Worm (Caenorhabditis elegans): ENCODE results near the gene C29F5.1.

Gene C29F5.1

DNA sequence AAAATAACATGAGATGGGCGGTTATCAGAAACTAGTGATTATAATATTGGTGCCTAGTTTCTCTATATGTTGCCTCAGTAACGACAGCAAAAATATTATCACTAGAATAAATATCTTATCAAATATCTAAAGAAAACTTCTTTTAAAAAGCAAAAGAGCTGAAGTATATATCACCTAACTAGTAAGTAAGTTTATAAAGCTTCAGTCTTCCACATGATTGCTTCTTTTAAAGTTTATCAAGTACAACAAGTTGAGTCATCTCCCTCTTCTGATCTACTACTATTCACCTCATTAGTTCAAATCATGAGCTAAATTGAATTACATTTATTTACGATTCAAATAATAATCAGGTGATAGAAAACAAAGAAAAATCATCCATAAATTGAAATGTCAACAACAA lies 15.2 kb upstream of the C29F5.1 start:
- TF ChIP-seq W03F9.2 (tag; optimal IDR thresholded peaks at IDR 0.05) (no peak), him-1 (tag; optimal IDR thresholded peaks at IDR 0.05) (no peak), dao-5 (tag; optimal IDR thresholded peaks at IDR 0.05) (no peak)

DNA sequence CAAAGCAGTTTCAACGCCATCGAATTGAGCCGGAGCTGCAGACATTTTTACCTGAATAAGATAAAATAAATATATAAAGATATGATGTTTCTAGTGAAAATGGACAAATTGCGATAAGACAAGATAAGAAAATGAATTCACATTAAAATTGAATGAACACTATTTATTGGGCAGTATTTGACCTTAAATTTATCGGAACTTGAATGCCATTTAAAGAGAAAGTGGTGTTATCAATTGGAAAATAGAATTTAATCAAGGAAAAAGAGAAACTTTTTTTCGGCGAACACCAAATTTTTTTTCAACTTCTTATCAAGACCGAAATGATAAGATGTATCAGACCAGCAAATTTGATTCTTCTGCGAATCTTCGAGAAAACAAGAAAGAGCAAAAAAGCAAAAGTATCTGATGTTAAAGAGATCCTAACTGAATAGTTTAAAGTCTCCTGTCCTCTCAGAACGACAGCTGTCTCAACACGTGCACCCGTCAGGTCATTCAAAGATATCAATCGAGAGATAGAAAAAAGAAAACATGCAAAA lies 13.2 kb upstream of the C29F5.1 start, which contains the start of gene upb-1:
upb-1 (minus strand) TSS at position 51 of the 536 bp plus-strand sequence.
- TF ChIP-seq him-1 (tag; optimal IDR thresholded peaks at IDR 0.05): no peak
- no peak for TF ChIP-seq W03F9.2 (tag; optimal IDR thresholded peaks at IDR 0.05)

DNA sequence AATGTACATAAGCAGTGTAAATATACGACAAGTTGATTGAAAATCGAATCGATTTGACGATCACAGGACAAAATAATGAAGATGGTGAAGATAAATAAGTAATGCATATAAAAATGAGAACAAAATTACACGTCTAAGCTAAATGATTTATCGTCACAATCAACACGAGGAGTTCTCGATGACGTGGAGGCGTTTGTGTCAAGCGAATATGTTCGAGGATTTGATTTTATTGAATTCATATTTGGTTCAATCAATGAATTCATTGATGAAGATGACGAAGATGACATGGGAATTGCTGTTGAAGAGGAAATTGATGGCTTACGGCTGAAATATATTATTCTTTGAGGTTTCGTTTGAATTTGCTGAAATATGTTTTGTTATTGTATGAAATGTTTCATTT lies 10.8 kb upstream of the C29F5.1 start, which contains the start of gene nyn-3:
nyn-3 (minus strand) TSS at position 101 of the 400 bp plus-strand sequence.
- TF ChIP-seq him-1 (tag; optimal IDR thresholded peaks at IDR 0.05) (no peak), W03F9.2 (tag; optimal IDR thresholded peaks at IDR 0.05) (no peak), dao-5 (tag; optimal IDR thresholded peaks at IDR 0.05) (no peak)

DNA sequence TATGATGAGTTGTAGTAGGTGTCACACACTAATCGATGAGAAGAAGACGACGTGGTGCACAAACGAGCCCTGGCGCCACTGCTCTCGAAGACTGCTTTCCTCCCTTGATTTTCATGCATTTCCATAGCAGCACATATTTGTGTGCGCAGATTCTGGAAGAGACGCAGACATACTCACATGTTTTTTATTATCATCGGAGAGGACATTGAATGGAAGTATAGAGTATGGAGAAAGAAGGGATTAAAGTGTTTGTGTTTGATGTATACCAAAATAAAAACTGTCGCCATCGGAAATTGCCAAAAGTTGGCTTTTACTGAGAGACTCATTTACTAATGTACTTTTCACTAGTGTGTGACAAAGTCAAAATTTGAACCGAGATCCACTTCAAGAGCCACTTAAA lies 9.1 kb upstream of the C29F5.1 start, which contains the start of gene mps-1:
mps-1 (minus strand) TSS at position 101 of the 400 bp plus-strand sequence.
- TF ChIP-seq W03F9.2 (tag; optimal IDR thresholded peaks at IDR 0.05) (no peak), dao-5 (tag; optimal IDR thresholded peaks at IDR 0.05) (no peak), him-1 (tag; optimal IDR thresholded peaks at IDR 0.05) (no peak)

DNA sequence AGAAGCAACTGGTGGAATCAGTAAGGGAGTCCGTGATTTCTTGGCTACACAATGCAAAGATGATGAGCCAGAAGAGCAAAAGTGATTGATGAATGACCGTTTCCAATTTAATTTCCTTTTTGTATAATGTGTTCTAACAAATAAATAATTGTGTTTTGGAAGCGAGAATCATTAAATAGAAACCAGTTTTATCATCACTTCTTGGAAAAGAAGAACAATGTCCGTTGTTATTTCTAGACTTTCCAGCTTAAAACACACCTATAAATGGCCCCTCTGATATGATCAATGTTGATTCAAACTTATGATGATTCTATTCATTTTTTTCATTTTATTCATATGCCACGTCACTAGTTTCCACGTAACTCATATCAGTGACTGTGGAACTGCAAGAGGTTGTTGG lies 2.8 kb downstream of the C29F5.1 start, which contains the start of gene C29F5.8:
C29F5.8 (plus strand) TSS at position 301 of the 400 bp plus-strand sequence.
- no peak for TF ChIP-seq him-1 (tag; optimal IDR thresholded peaks at IDR 0.05)

DNA sequence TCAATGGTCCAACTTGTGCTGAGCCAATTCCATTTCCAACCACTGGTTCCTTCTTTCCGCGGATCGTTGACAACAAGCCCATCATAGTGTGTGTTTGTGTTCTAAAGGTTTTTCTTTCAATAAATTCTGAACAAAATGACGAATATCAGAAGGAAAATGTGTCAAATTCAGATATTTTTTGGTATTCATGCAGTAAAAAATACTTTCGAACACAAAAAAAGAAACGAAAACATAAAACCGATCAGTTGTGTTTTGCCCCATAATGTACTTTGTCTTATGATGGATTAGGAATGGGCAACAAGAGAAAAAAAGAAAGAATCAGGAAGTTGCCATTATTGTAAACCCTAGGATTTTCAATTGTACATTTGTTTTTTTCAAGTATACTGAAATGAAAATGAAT lies 5.9 kb downstream of the C29F5.1 start, which contains the start of gene glb-10:
glb-10 (minus strand) TSS at position 101 of the 400 bp plus-strand sequence.
- TF ChIP-seq W03F9.2 (tag; optimal IDR thresholded peaks at IDR 0.05) (no peak), dao-5 (tag; optimal IDR thresholded peaks at IDR 0.05) (no peak), him-1 (tag; optimal IDR thresholded peaks at IDR 0.05) (no peak)

DNA sequence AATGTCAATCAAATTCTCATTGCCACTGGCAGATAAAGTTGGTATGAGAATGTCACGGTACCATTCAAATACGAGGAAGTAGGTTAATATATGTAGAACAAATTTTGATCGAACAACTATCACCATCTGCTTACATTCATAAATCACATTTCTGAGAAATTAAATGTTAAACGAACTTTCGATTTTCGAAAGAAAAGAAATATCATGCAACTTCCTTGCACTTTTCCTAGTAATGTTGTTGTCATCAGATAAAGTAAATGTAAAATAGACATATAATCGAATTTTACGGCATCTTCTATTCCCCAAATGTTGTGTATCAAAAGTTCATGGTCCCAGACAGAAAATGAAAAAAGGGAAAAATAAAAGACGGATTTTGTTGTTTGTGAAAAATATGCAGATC lies 8.1 kb downstream of the C29F5.1 start:
- TF ChIP-seq him-1 (tag; optimal IDR thresholded peaks at IDR 0.05) (no peak), W03F9.2 (tag; optimal IDR thresholded peaks at IDR 0.05) (no peak), dao-5 (tag; optimal IDR thresholded peaks at IDR 0.05) (no peak)

DNA sequence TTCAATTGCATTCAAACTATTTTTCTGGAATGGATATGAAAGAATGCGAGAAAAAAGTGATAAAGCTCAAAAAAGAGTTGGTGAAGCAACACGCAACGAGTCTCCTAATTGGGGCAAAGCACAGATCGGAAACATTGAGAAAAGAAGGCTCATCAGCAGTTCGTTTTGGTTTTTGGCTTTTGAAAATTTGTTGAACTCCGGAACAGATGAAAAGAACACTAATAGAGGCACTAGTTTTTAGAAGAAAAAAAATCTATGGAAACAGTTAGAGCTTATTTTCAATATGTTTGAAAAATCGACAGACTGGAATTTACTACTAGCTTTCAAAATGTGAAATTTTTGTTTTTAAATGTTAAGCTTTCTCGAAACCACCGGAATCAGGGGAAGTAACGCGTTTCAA lies 8.6 kb downstream of the C29F5.1 start:
- TF ChIP-seq dao-5 (tag; optimal IDR thresholded peaks at IDR 0.05) (no peak), him-1 (tag; optimal IDR thresholded peaks at IDR 0.05) (no peak)

DNA sequence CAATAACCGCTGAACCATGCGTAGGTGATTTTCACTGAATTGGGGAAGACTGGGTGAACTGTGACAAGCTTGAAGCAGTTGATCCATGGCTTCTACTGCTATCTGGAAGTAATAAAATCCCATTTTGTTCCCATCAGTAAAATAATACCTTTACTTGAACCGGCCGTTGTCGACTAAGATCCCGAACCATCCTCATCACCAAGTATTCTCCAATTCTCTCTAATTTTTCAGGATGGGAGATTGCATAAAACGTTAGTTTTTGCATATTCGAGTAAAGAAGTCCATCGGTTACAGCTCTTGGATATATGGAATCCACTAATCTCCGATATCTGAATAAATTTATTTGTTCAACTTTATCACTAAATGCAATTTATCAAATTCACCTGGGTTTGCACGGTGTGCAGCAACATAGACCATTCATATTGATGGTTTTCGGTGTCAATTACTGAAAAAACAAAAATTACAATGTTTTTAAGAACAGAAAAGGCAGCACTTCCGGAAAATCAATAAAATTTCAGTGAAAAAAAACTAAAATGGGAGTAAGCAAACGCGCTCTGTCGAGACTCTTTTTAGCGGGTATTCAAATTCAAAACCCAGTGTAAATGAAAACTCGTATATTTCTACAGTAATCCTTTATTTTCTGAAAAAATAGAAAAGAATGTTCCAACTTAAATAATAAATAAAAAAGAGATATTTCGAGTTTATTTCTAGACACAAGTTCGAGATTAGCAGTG lies 17.5 kb downstream of the C29F5.1 start, which contains the start of gene efr-3:
efr-3 (minus strand) TSS at position 505 of the 734 bp plus-strand sequence.
- TF ChIP-seq him-1 (tag; optimal IDR thresholded peaks at IDR 0.05): no peak
- TF ChIP-seq W03F9.2 (tag; optimal IDR thresholded peaks at IDR 0.05): peak; percentile 38

DNA sequence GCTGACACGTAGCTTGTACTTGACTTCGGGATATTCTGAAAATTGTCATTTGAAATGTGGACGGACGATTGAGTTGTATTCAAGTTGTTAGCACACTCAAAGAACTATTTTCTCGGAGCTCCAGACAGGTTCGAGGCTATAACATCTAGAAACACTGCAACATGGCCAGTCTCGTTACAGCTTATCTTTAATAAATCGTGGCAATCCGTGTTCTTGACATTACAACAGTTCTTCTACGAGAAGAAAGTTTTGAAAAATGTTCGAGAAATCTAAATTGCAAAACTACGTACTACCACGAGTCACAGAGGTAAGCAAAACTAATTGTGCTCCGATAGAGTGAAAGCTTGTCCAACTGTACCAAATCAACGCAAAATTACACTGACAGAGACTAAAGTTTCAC lies 18.8 kb downstream of the C29F5.1 start:
- TF ChIP-seq him-1 (tag; optimal IDR thresholded peaks at IDR 0.05) (no peak), dao-5 (tag; optimal IDR thresholded peaks at IDR 0.05) (no peak), W03F9.2 (tag; optimal IDR thresholded peaks at IDR 0.05) (no peak)

DNA sequence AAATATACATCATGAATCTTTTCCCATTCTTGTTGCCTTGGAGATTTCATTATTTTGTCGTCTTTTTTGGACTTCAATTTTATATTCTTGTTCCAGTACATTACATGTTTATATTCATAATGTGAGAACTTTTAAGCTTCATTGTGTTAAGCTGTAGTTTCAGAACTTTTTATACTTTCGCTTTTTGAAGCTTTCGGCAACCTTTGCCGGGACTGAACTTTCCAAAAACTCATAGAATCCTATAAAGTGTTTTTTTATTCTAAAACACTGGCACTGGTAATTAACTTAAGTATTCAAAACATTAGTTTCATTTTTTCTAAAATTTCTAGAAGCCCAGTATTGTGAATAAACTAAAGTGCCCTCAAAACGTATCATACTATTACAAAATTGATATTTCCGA lies 19.7 kb downstream of the C29F5.1 start, which contains the start of gene C32D5.4:
C32D5.4 (minus strand) TSS at position 101 of the 400 bp plus-strand sequence.
- TF ChIP-seq him-1 (tag; optimal IDR thresholded peaks at IDR 0.05) (no peak), W03F9.2 (tag; optimal IDR thresholded peaks at IDR 0.05) (no peak), dao-5 (tag; optimal IDR thresholded peaks at IDR 0.05) (no peak)

DNA sequence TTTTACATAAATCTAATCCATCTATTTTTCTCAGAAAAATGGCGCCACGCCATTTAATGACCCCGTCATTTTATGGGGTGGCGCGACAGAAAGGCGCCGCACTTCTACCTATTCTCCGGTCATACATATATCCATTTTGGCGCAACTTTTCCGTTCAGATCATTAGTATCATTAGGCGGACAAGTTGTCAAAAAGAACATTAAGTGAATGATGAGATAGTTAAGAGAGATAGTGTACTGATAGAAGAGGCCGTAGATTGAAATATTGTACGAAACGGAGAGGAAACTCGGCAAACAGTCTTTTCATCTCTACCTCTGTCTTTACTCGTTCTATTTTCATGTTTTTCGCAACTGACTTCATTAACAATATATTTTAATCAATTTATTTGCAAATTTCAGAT lies 20.8 kb downstream of the C29F5.1 start, which contains the start of gene sma-6:
sma-6 (plus strand) TSS at position 399 of the 400 bp plus-strand sequence.
- TF ChIP-seq him-1 (tag; optimal IDR thresholded peaks at IDR 0.05) (no peak), W03F9.2 (tag; optimal IDR thresholded peaks at IDR 0.05) (no peak), dao-5 (tag; optimal IDR thresholded peaks at IDR 0.05) (no peak)

DNA sequence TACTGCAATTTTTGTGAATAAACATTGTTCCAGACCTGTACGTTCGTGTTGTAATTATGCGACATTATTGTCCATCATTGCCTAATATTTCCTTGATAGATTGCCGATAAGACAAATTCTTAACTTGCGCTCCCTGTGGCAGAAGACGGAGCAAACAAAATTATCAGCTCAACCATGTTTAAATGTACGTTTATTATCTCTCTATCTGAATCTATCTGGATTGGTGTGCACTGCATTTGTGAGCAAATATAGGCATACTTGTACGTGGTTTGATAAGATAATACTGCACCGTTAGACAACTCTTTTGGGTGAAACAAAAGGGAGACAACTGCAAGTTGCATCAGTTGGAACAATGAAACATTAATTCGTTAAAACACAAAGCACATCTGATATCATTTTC lies 24.0 kb downstream of the C29F5.1 start:
- no peak for TF ChIP-seq dao-5 (tag; optimal IDR thresholded peaks at IDR 0.05)
- TF ChIP-seq W03F9.2 (tag; optimal IDR thresholded peaks at IDR 0.05): no peak
- TF ChIP-seq him-1 (tag; optimal IDR thresholded peaks at IDR 0.05): no peak

DNA sequence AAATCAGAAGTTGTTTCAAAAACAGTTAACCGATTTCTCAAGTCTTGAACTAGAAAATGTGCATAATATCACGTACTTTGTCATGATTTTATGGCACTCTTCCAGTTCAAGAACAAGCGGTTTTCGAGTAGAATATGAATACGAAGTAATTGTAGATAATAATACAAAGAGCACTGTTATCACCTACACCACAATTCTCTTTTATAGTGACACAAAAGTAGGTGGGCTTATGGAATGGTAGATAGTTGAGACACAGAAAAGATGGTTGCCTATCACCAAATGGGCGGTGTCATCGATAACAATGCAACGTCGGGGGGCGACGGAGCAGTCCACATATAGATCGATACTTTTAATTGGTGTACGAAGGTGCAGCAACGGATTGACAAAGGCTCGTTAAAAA lies 25.3 kb downstream of the C29F5.1 start:
- no peak for TF ChIP-seq W03F9.2 (tag; optimal IDR thresholded peaks at IDR 0.05)
- no peak for TF ChIP-seq him-1 (tag; optimal IDR thresholded peaks at IDR 0.05)
